Fruit fly (Drosophila melanogaster) whole organism, prepupa: ENCODE results near the gene Tps1.
A peak's percentile ranks its signal among the peaks of the same experiment; 100 is the strongest.

ENCODE experiments used
- Blimp-1 ChIP-seq: fragments of 200-800 bp; sonication (Bioruptor generic); optimal IDR thresholded peaks from 3 replicates; lab custom pipeline; 2017; ENCODE audit warnings: missing biosample characterization, missing genetic modification characterization, mild to moderate bottlenecking, moderate library complexity, missing genetic modification reagents
- CG10631 ChIP-seq: fragments of 200-800 bp; sonication (Bioruptor generic); optimal IDR thresholded peaks from 2 replicates; lab custom pipeline; 2016; ENCODE audit warnings: missing biosample characterization, missing genetic modification characterization
- CG10669 ChIP-seq: fragments of 200-800 bp; sonication (Bioruptor generic); optimal IDR thresholded peaks from 3 replicates; lab custom pipeline; 2018; ENCODE audit warnings: missing biosample characterization, mild to moderate bottlenecking, missing genetic modification characterization, moderate library complexity
- CG11762 ChIP-seq: fragments of 200-800 bp; sonication (Bioruptor generic); optimal IDR thresholded peaks from 3 replicates; lab custom pipeline; 2016; ENCODE audit warnings: missing biosample characterization, missing genetic modification characterization; ENCODE audit not compliant: insufficient read depth
- CG15336 ChIP-seq: fragments of 200-800 bp; sonication (Bioruptor generic); IDR thresholded peaks from 2 replicates; pipeline ENCODE4 v1.3.6; 2022; ENCODE audit warnings: missing biosample characterization, missing genetic modification characterization
- CG1621 ChIP-seq: fragments of 200-800 bp; sonication (Bioruptor generic); optimal IDR thresholded peaks from 3 replicates; lab custom pipeline; 2018; ENCODE audit warnings: missing biosample characterization, mild to moderate bottlenecking, missing genetic modification characterization
- CG16779 ChIP-seq: fragments of 200-800 bp; sonication (Bioruptor generic); optimal IDR thresholded peaks from 3 replicates; lab custom pipeline; 2017; ENCODE audit warnings: missing biosample characterization, mild to moderate bottlenecking, missing genetic modification characterization
- CG3032 ChIP-seq: fragments of 200-800 bp; optimal IDR thresholded peaks from 2 replicates; lab custom pipeline; 2019; ENCODE audit warnings: missing biosample characterization, mild to moderate bottlenecking, missing genetic modification characterization, moderate library complexity
- CG32006 ChIP-seq: fragments of 200-800 bp; sonication (Bioruptor generic); optimal IDR thresholded peaks from 3 replicates; lab custom pipeline; 2017; ENCODE audit warnings: missing biosample characterization, mild to moderate bottlenecking, missing genetic modification characterization
- CG34406 ChIP-seq: fragments of 200-800 bp; sonication (Bioruptor generic); optimal IDR thresholded peaks from 3 replicates; lab custom pipeline; 2016; ENCODE audit warnings: missing biosample characterization, missing genetic modification characterization
- CG4318 ChIP-seq: fragments of 200-800 bp; sonication (Bioruptor generic); optimal IDR thresholded peaks from 3 replicates; lab custom pipeline; 2017; ENCODE audit warnings: missing biosample characterization, mild to moderate bottlenecking, missing genetic modification characterization
- CG6163 ChIP-seq: fragments of 200-800 bp; sonication (Bioruptor generic); IDR thresholded peaks from 3 replicates; pipeline ENCODE4 v1.3.6; 2022; ENCODE audit warnings: missing biosample characterization, missing genetic modification characterization
- CG6808 ChIP-seq: fragments of 200-800 bp; sonication (Bioruptor generic); optimal IDR thresholded peaks from 3 replicates; lab custom pipeline; 2017; ENCODE audit warnings: missing biosample characterization, missing genetic modification characterization, mild to moderate bottlenecking, moderate library complexity, missing genetic modification reagents
- CG8119 ChIP-seq: fragments of 200-800 bp; sonication (Bioruptor generic); IDR thresholded peaks from 3 replicates; pipeline ENCODE4 v1.3.6; 2022; ENCODE audit warnings: missing biosample characterization, missing genetic modification characterization
- CG8632 ChIP-seq: fragments of 200-800 bp; sonication (Bioruptor generic); optimal IDR thresholded peaks from 3 replicates; lab custom pipeline; 2016; ENCODE audit warnings: missing biosample characterization, missing genetic modification characterization
- CG9139 ChIP-seq: fragments of 200-800 bp; sonication (Bioruptor generic); optimal IDR thresholded peaks from 3 replicates; lab custom pipeline; 2017; ENCODE audit warnings: missing biosample characterization, mild to moderate bottlenecking, missing genetic modification characterization
- Eip78C ChIP-seq: fragments of 200-800 bp; sonication (Bioruptor generic); peaks from one replicate; lab custom pipeline; 2016; ENCODE audit warnings: missing biosample characterization, missing genetic modification characterization
- Ets96B ChIP-seq: fragments of 200-800 bp; optimal IDR thresholded peaks from 2 replicates; lab custom pipeline; 2019; ENCODE audit warnings: missing biosample characterization, mild to moderate bottlenecking, missing genetic modification characterization, moderate library complexity
- Gug ChIP-seq: fragments of 200-800 bp; sonication (Bioruptor generic); IDR thresholded peaks from 2 replicates; pipeline ENCODE4 v1.3.6; 2022; ENCODE audit warnings: missing biosample characterization, missing genetic modification characterization
- Hr4 ChIP-seq: fragments of 200-800 bp; sonication (Bioruptor generic); optimal IDR thresholded peaks from 3 replicates; lab custom pipeline; 2016; ENCODE audit warnings: missing biosample characterization, missing genetic modification characterization
- OdsH ChIP-seq: fragments of 200-800 bp; sonication (Bioruptor generic); optimal IDR thresholded peaks from 3 replicates; lab custom pipeline; 2016; ENCODE audit warnings: missing biosample characterization, missing genetic modification characterization
- Smox ChIP-seq: fragments of 200-800 bp; sonication (Bioruptor generic); optimal IDR thresholded peaks from 3 replicates; lab custom pipeline; 2016; ENCODE audit warnings: missing biosample characterization, missing genetic modification characterization
- eg ChIP-seq: fragments of 200-800 bp; sonication (Bioruptor generic); IDR thresholded peaks from 3 replicates; pipeline ENCODE4 v1.3.6; 2022; ENCODE audit warnings: missing biosample characterization, missing genetic modification characterization
- esn ChIP-seq: fragments of 200-800 bp; sonication (Bioruptor generic); optimal IDR thresholded peaks from 2 replicates; lab custom pipeline; 2016; ENCODE audit warnings: missing biosample characterization, mild to moderate bottlenecking, missing genetic modification characterization, moderate library complexity
- fd85E ChIP-seq: fragments of 200-800 bp; sonication (Bioruptor generic); optimal IDR thresholded peaks from 3 replicates; lab custom pipeline; 2016; ENCODE audit warnings: missing biosample characterization, missing genetic modification characterization
- fkh ChIP-seq: fragments of 200-800 bp; sonication (Bioruptor generic); optimal IDR thresholded peaks from 3 replicates; lab custom pipeline; 2017; ENCODE audit warnings: missing biosample characterization, mild to moderate bottlenecking, missing genetic modification characterization, moderate library complexity
- net ChIP-seq: fragments of 200-800 bp; sonication (Bioruptor generic); optimal IDR thresholded peaks from 3 replicates; lab custom pipeline; 2016; ENCODE audit warnings: missing biosample characterization, missing genetic modification characterization
- salr ChIP-seq, 2 experiments: fragments of 200-800 bp; sonication (Bioruptor generic); optimal IDR thresholded peaks; 3 replicates each; lab custom pipeline; 2016 to 2018; ENCODE audit warnings: missing biosample characterization in 2 of 2, missing genetic modification characterization in 2 of 2, mild to moderate bottlenecking in 1 of 2
- spab ChIP-seq: fragments of 200-800 bp; sonication (Bioruptor generic); optimal IDR thresholded peaks from 2 replicates; lab custom pipeline; 2017; ENCODE audit warnings: missing biosample characterization, mild to moderate bottlenecking, missing genetic modification characterization, missing genetic modification reagents
- svp ChIP-seq: fragments of 200-800 bp; sonication (Bioruptor generic); peaks from one replicate; lab custom pipeline; 2016; ENCODE audit warnings: missing biosample characterization, missing genetic modification characterization
- topi ChIP-seq: fragments of 200-800 bp; sonication (Bioruptor generic); optimal IDR thresholded peaks from 3 replicates; lab custom pipeline; 2016; ENCODE audit warnings: missing biosample characterization, missing genetic modification characterization

Gene Tps1

DNA sequence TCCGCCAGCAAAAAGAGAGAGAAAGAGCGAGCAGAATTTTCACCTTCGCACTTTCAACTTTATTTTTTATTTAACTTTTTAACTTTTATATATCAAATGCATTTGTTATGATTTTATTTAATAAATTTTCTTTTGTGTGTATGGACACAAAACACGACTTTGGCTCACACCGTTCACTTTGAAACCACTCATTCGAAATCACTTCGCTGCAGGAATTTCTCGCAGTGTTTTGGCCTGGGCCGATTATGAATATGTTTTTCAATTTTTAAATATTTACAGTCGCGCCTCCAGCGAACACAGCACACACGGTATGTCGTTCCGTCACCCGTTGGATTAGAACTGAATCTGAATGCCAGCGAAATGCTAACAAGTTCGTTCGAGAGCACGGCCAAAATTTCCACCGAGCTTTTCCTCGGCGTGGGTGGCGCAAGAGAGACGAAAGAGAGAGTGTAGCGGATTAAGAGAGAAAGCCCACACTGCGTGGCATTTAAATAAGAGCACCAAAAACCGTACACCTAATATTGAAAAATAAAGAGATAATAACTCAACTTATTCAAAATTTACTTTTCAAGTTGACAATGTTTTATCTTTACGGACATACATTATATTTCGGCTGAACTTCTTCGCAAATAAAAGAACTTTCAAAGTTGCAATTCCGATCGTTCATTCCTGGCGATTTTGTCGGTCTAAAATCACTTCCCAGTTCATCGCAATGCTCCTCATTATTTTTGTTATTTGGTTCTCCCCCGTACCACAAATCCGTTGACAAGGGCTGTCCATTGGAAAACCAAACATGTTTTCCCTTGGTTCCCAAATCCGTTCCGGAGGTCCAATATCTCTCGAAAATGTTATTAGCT lies 53.0 kb downstream of the Tps1 start, which contains the start of gene CG15431:
Gene CG15431 (minus strand): TSS at position 402 of the 857 bp plus-strand sequence.
- TF ChIP-seq svp (GFP tag; lab: Kevin White, UChicago) (no peak), Blimp-1 (GFP tag; lab: Kevin White, UChicago) (no peak), CG32006 (GFP tag; lab: Kevin White, UChicago) (no peak), Gug (GFP tag; lab: Robert Waterston, UW) (no peak), net (GFP tag; lab: Kevin White, UChicago) (no peak), Ets96B (tag; lab: Kevin White, UChicago) (no peak), CG1621 (tag; lab: Kevin White, UChicago) (no peak), CG10669 (no peak), topi (no peak), OdsH (GFP tag; lab: Kevin White, UChicago) (no peak), CG4318 (GFP tag; lab: Kevin White, UChicago) (no peak), CG6163 (GFP tag; lab: Robert Waterston, UW) (peak; percentile 56; the same call in 1 of the 3 replicates), CG6808 (GFP tag; lab: Kevin White, UChicago) (no peak), CG11762 (GFP tag; lab: Kevin White, UChicago) (no peak), CG15336 (peak; percentile 40; the same call in 1 of the 2 replicates), salr (GFP tag; optimal IDR thresholded peaks at IDR 0.05; lab: Kevin White, UChicago) (peak; percentile 56 to 82), CG8632 (GFP tag; lab: Kevin White, UChicago) (no peak), Hr4 (GFP tag; lab: Kevin White, UChicago) (no peak), Smox (no peak), CG34406 (GFP tag; lab: Kevin White, UChicago) (no peak), CG10631 (GFP tag; lab: Kevin White, UChicago) (no peak), Eip78C (no peak), spab (GFP tag; lab: Kevin White, UChicago) (no peak), CG9139 (GFP tag; lab: Kevin White, UChicago) (no peak), CG8119 (GFP tag; lab: Robert Waterston, UW) (peak; percentile 47; the same call in 1 of the 3 replicates), fd85E (GFP tag; lab: Kevin White, UChicago) (no peak), eg (GFP tag; lab: Robert Waterston, UW) (0 out of 3 replicates have a peak, but pooled peaks have one; percentile 40), CG16779 (no peak), esn (GFP tag; lab: Kevin White, UChicago) (no peak)

DNA sequence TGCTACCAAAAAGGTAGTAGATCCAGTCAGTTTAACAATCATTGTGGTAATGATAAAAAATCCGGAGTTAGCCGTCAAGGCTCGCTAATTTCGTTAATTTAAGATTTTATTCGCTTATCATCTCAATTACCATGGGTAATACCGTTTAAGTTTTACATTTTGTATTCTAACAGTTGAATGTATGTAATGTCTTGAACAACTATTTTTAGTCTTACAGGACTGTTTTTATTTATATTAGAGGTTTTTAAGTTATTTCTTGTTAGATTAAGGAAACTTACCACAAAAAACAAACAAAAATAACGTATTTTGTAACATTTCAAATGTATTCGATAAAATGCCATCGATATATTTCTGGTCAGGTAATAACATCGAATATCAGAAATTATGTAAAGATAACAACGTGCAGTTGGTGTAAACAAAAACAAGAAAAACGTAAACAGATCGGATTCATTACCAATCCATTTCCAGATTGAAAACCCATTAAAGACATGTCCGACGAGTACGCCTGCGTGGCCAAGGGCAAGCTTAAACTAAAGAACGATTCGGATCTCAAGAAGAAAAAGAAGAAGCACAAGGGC lies 54.0 kb downstream of the Tps1 start, which contains the start of the genes Sfp24F and CG15432:
Gene Sfp24F (minus strand): TSS at position 51 of the 578 bp plus-strand sequence.
Gene CG15432 (plus strand): TSS at position 311 of the 578 bp plus-strand sequence.
- no peak for TF ChIP-seq CG3032 (tag; lab: Kevin White, UChicago)
- peak; percentile 87 for TF ChIP-seq fkh (GFP tag; lab: Kevin White, UChicago)
